Worm (Caenorhabditis elegans) whole organism, mixed stage, embryonic: Measurements from ENCODE around the gene cpar-1.

Source experiments
- bed-3 ChIP-seq: fragments of 200-800 bp; sonication (Bioruptor generic); optimal IDR thresholded peaks from 3 replicates; lab custom pipeline; 2018; ENCODE audit warnings: mild to moderate bottlenecking, missing genetic modification characterization, moderate library complexity, missing compliant biosample characterization
- cnd-1 ChIP-seq: fragments of 200-800 bp; sonication (Bioruptor generic); optimal IDR thresholded peaks from 2 replicates; lab custom pipeline; 2018; ENCODE audit warnings: mild to moderate bottlenecking, missing genetic modification characterization, missing compliant biosample characterization
- elt-3 ChIP-seq: fragments of 150-350 bp; optimal IDR thresholded peaks from 2 replicates; lab custom pipeline; 2014; ENCODE audit warnings: missing biosample characterization, missing genetic modification characterization
- mls-2 ChIP-seq: sonication (generic microtip); optimal IDR thresholded peaks from 2 replicates; lab custom pipeline; 2016; ENCODE audit warnings: mild to moderate bottlenecking, missing genetic modification characterization, moderate library complexity, missing compliant biosample characterization
- nhr-2 ChIP-seq: fragments of 150-350 bp; optimal IDR thresholded peaks from 2 replicates; lab custom pipeline; 2014; ENCODE audit warnings: missing biosample characterization, missing genetic modification characterization
- unc-39 ChIP-seq: fragments of 150-350 bp; optimal IDR thresholded peaks from 2 replicates; lab custom pipeline; 2014; ENCODE audit warnings: missing biosample characterization, missing genetic modification characterization
- unc-62 ChIP-seq: fragments of 150-350 bp; optimal IDR thresholded peaks from 2 replicates; lab custom pipeline; 2014; ENCODE audit warnings: missing biosample characterization, missing genetic modification reagents, missing genetic modification characterization

DNA sequence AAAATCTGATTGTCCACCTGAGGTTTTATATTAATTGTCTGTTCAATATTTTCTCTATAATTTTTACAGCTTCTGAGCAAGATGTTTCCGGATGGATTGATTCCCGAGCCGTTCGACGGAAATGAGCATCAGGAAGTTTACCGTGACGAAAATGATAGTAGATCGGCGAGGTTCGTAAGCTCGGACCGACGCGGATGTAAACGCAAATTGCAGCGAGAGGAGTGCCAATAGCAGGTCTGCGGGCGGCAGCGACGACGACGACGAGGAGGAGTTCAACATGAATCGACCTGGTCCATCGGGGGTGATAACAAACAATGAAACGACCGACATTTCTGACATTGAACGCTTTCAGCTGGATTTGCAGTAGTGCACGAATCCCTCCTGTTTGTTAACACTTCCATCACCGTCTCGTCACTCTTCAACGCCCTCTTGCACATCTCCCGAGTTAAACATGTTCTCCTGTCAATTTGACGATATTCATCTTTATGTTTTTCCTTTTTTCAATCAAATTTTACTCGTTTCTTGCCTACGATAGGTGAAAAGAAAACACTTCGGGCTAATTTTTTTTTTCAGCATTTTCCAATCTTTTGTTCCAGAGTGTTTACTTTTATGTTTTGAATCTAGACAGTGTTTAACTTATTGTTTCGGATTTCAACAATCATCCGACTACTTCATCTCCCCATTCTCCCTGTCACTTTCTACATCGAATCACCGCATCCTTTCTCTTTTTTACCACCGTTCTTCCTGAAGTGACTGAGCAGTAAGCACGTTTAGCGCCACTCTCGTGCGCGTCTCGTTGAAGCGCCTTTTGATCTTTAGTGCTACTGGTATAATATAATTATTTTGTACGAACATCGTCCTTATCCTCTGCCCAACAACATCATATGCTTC, 28.3 kb downstream of the cpar-1 start:
- TF ChIP-seq unc-62 (no peak), unc-39 (no peak), elt-3 (tag; lab: Kevin White, UChicago) (no peak), nhr-2 (tag; lab: Kevin White, UChicago) (no peak), cnd-1 (tag; lab: Kevin White, UChicago) (no peak), bed-3 (GFP tag; lab: Kevin White, UChicago) (no peak), mls-2 (tag; lab: Kevin White, UChicago) (no peak)
